Worm (Caenorhabditis elegans) whole organism, L2 larva: ENCODE results near the gene Y71H2AM.20.

Experiments used
- ZK546.5 ChIP-seq: sonication (generic microtip); optimal IDR thresholded peaks from 2 replicates; lab custom pipeline; 2017; ENCODE audit warnings: missing biosample characterization, missing genetic modification characterization
- lin-39 ChIP-seq: fragments of 150-350 bp; optimal IDR thresholded peaks from 2 replicates; lab custom pipeline; 2014; ENCODE audit warnings: missing biosample characterization, missing genetic modification reagents, missing genetic modification characterization
- nhr-25 ChIP-seq: fragments of 150-350 bp; sonication (generic microtip); optimal IDR thresholded peaks from 3 replicates; lab custom pipeline; 2014; ENCODE audit warnings: missing biosample characterization, missing genetic modification characterization
- nhr-77 ChIP-seq: fragments of 150-350 bp; optimal IDR thresholded peaks from 2 replicates; lab custom pipeline; 2014; ENCODE audit warnings: missing biosample characterization, missing genetic modification characterization
- unc-39 ChIP-seq: fragments of 150-350 bp; optimal IDR thresholded peaks from 2 replicates; lab custom pipeline; 2014; ENCODE audit warnings: missing biosample characterization, missing genetic modification characterization

DNA sequence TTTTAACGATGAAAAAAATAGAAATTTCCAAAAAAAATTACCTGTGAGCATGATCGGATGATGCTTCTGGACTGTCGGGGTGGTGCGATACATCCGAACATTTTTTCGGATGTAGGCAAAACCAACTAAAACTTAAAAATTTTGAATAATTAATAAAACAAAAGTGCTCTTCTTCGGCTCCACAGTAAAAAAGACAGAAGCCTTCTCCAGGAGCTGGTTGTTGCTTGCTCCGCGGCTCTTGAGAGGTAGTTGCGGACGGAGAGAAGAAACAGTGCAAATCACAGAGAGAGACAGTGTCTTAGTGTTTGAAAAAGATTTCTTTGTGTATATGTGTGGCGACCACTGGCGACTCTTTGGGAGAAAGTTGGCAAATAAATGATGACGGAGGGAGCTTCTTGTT, 29.5 kb downstream of the Y71H2AM.20 start, which contains the start of gene gldi-9:
- TF ChIP-seq unc-39 (tag; lab: Kevin White, UChicago): no peak
- no peak for TF ChIP-seq lin-39 (tag; lab: Kevin White, UChicago)
- TF ChIP-seq nhr-25 (tag; lab: Kevin White, UChicago): no peak
- no peak for TF ChIP-seq nhr-77 (tag; lab: Kevin White, UChicago)
- TF ChIP-seq ZK546.5 (tag; lab: Kevin White, UChicago): no peak
